Worm (Caenorhabditis elegans) whole organism, L2 larva: Measurements from ENCODE around the gene H01M10.1.
A peak's percentile ranks its signal among the peaks of the same experiment; 100 is the strongest.

Experiments used
- C34F6.9 ChIP-seq: fragments of 150-350 bp; optimal IDR thresholded peaks from 2 replicates; lab custom pipeline; 2014; ENCODE audit warnings: missing biosample characterization, missing genetic modification characterization
- F13H6.1 ChIP-seq: sonication (generic microtip); optimal IDR thresholded peaks from 2 replicates; lab custom pipeline; 2016; ENCODE audit warnings: missing genetic modification characterization, missing compliant biosample characterization
- R02D3.7 ChIP-seq: fragments of 150-350 bp; optimal IDR thresholded peaks from 2 replicates; lab custom pipeline; 2014; ENCODE audit warnings: missing biosample characterization, missing genetic modification characterization
- Y55F3AM.14 ChIP-seq: fragments of 200-800 bp; sonication (Bioruptor generic); optimal IDR thresholded peaks from 2 replicates; lab custom pipeline; 2018; ENCODE audit warnings: mild to moderate bottlenecking, missing genetic modification characterization, missing compliant biosample characterization
- alr-1 ChIP-seq: fragments of 150-350 bp; optimal IDR thresholded peaks from 2 replicates; lab custom pipeline; 2014; ENCODE audit warnings: missing biosample characterization, missing genetic modification characterization
- ama-1 ChIP-seq: fragments of 150-350 bp; optimal IDR thresholded peaks from 2 replicates; lab custom pipeline; 2018; ENCODE audit warnings: inconsistent platforms
- blmp-1 ChIP-seq: sonication (generic microtip); optimal IDR thresholded peaks from 2 replicates; lab custom pipeline; 2017; ENCODE audit warnings: missing genetic modification characterization, mild to moderate bottlenecking, missing compliant biosample characterization, antibody characterized with exemption, moderate library complexity; ENCODE audit not compliant: insufficient read depth
- ceh-16 ChIP-seq: fragments of 150-350 bp; optimal IDR thresholded peaks from 2 replicates; lab custom pipeline; 2014; ENCODE audit warnings: missing biosample characterization, missing genetic modification characterization
- crh-2 ChIP-seq: sonication (generic microtip); optimal IDR thresholded peaks from 2 replicates; lab custom pipeline; 2017; ENCODE audit warnings: missing biosample characterization, missing genetic modification characterization
- egl-27 ChIP-seq: sonication (generic microtip); optimal IDR thresholded peaks from 3 replicates; lab custom pipeline; 2017; ENCODE audit warnings: missing biosample characterization, missing genetic modification reagents, missing genetic modification characterization
- fos-1 ChIP-seq: fragments of 150-350 bp; optimal IDR thresholded peaks from 2 replicates; lab custom pipeline; 2014; ENCODE audit warnings: missing biosample characterization, missing genetic modification characterization
- gmeb-1 ChIP-seq: fragments of 150-350 bp; optimal IDR thresholded peaks from 2 replicates; lab custom pipeline; 2014; ENCODE audit warnings: missing biosample characterization, missing genetic modification characterization
- lin-13 ChIP-seq: fragments of 150-350 bp; optimal IDR thresholded peaks from 2 replicates; lab custom pipeline; 2014; ENCODE audit warnings: missing biosample characterization, missing genetic modification reagents, missing genetic modification characterization
- lin-39 ChIP-seq: fragments of 150-350 bp; optimal IDR thresholded peaks from 2 replicates; lab custom pipeline; 2014; ENCODE audit warnings: missing biosample characterization, missing genetic modification reagents, missing genetic modification characterization
- lsy-2 ChIP-seq, 2 experiments: fragments of 150-350 bp in 1 of 2; sonication (generic microtip) in 1 of 2; optimal IDR thresholded peaks; 2 replicates each; lab custom pipeline; 2014 to 2017; ENCODE audit warnings: missing biosample characterization in 2 of 2, missing genetic modification characterization in 2 of 2
- mdl-1 ChIP-seq, 2 experiments: fragments of 150-350 bp in 1 of 2; sonication (generic microtip) in 1 of 2; optimal IDR thresholded peaks; 2 replicates each; lab custom pipeline; 2017; ENCODE audit warnings: missing biosample characterization in 2 of 2, missing genetic modification characterization in 2 of 2
- nhr-10 ChIP-seq: sonication (generic microtip); optimal IDR thresholded peaks from 2 replicates; lab custom pipeline; 2017; ENCODE audit warnings: missing biosample characterization, missing genetic modification characterization
- nhr-11 ChIP-seq: fragments of 150-350 bp; optimal IDR thresholded peaks from 2 replicates; lab custom pipeline; 2014; ENCODE audit warnings: missing biosample characterization, missing genetic modification characterization
- nhr-12 ChIP-seq: fragments of 150-350 bp; optimal IDR thresholded peaks from 2 replicates; lab custom pipeline; 2014; ENCODE audit warnings: missing biosample characterization, missing genetic modification characterization
- nhr-129 ChIP-seq: fragments of 150-350 bp; optimal IDR thresholded peaks from 2 replicates; lab custom pipeline; 2014; ENCODE audit warnings: missing biosample characterization, missing genetic modification characterization
- nhr-23 ChIP-seq: fragments of 150-350 bp; optimal IDR thresholded peaks from 2 replicates; lab custom pipeline; 2014; ENCODE audit warnings: missing biosample characterization, missing genetic modification reagents, missing genetic modification characterization
- nhr-237 ChIP-seq: fragments of 150-350 bp; optimal IDR thresholded peaks from 2 replicates; lab custom pipeline; 2014; ENCODE audit warnings: missing biosample characterization, missing genetic modification characterization
- nhr-6 ChIP-seq: fragments of 150-350 bp; optimal IDR thresholded peaks from 2 replicates; lab custom pipeline; 2014; ENCODE audit warnings: missing biosample characterization, missing genetic modification characterization
- nhr-77 ChIP-seq: fragments of 150-350 bp; optimal IDR thresholded peaks from 2 replicates; lab custom pipeline; 2014; ENCODE audit warnings: missing biosample characterization, missing genetic modification characterization
- peb-1 ChIP-seq: fragments of 150-350 bp; optimal IDR thresholded peaks from 2 replicates; lab custom pipeline; 2014; ENCODE audit warnings: missing biosample characterization, missing genetic modification characterization
- sem-4 ChIP-seq: fragments of 150-350 bp; optimal IDR thresholded peaks from 2 replicates; lab custom pipeline; 2014; ENCODE audit warnings: missing biosample characterization, missing genetic modification reagents, missing genetic modification characterization
- skn-1 ChIP-seq: sonication (generic microtip); optimal IDR thresholded peaks from 2 replicates; lab custom pipeline; 2017; ENCODE audit warnings: missing biosample characterization, missing genetic modification characterization
- sma-3 ChIP-seq: sonication (generic microtip); optimal IDR thresholded peaks from 2 replicates; lab custom pipeline; 2016; ENCODE audit warnings: missing genetic modification reagents, missing genetic modification characterization, missing compliant biosample characterization
- sma-9 ChIP-seq, 2 experiments: fragments of 150-350 bp in 1 of 2; sonication (generic microtip) in 1 of 2; optimal IDR thresholded peaks; 2 replicates each; lab custom pipeline; 2014 to 2016; ENCODE audit warnings: missing genetic modification characterization in 2 of 2, mild to moderate bottlenecking in 1 of 2, missing biosample characterization in 1 of 2, missing compliant biosample characterization in 1 of 2, missing genetic modification reagents in 1 of 2, moderate library complexity in 1 of 2
- snpc-4 ChIP-seq: fragments of 150-350 bp; optimal IDR thresholded peaks from 2 replicates; lab custom pipeline; 2014; ENCODE audit warnings: missing biosample characterization, missing genetic modification characterization
- unc-39 ChIP-seq: fragments of 150-350 bp; optimal IDR thresholded peaks from 2 replicates; lab custom pipeline; 2014; ENCODE audit warnings: missing biosample characterization, missing genetic modification characterization
- unc-55 ChIP-seq: fragments of 150-350 bp; sonication (generic microtip); optimal IDR thresholded peaks from 3 replicates; lab custom pipeline; 2014; ENCODE audit warnings: missing biosample characterization, missing genetic modification reagents, missing genetic modification characterization
- unc-62 ChIP-seq: fragments of 150-350 bp; optimal IDR thresholded peaks from 2 replicates; lab custom pipeline; 2014; ENCODE audit warnings: missing biosample characterization, missing genetic modification reagents, missing genetic modification characterization
- zag-1 ChIP-seq: fragments of 150-350 bp; optimal IDR thresholded peaks from 2 replicates; lab custom pipeline; 2014; ENCODE audit warnings: missing biosample characterization, missing genetic modification characterization
- ztf-1 ChIP-seq: fragments of 200-800 bp; sonication (Bioruptor generic); conservative IDR thresholded peaks from 2 replicates; pipeline ENCODE4 v1.3.6; 2022; ENCODE audit warnings: missing genetic modification characterization, missing compliant biosample characterization
- ztf-11 ChIP-seq: sonication (generic microtip); optimal IDR thresholded peaks from 2 replicates; lab custom pipeline; 2017; ENCODE audit warnings: missing biosample characterization, missing genetic modification characterization
- ztf-4 ChIP-seq: fragments of 150-350 bp; optimal IDR thresholded peaks from 2 replicates; lab custom pipeline; 2014; ENCODE audit warnings: missing biosample characterization, missing genetic modification characterization

H01M10.1 gene

DNA sequence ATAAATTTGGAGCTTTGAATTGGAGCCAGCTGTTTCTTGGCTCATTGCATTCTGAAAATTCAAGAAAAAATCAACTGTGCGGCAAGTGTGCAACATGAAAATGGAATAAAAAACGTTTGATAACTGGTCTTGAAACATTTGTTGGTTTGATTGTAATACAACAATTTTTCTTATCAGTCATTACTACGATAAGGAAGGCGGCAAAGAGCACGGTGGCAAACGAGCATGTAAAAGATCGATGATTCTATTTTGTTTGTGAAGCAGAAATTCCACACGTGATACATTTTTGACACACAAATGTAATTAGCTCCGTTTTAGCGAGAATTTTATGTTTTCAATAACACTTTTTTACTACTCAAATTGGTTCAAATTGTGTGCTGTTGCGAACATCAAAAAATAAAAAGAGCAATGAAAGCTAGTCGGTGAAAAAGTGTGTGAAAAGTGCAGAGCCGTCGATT, at the start of gene H01M10.1:
Gene H01M10.1, minus strand, starts transcription at position 51 of the 458 bp plus-strand sequence.
- TF ChIP-seq sma-9 (GFP tag; optimal IDR thresholded peaks at IDR 0.05; lab: Kevin White, UChicago) = peak; percentile 66
- TF ChIP-seq sma-9 (tag; optimal IDR thresholded peaks at IDR 0.05; lab: Kevin White, UChicago) = no peak
- peak; percentile 76 for TF ChIP-seq fos-1 (tag; lab: Kevin White, UChicago)
- peak; percentile 21 for TF ChIP-seq F13H6.1 (tag; lab: Kevin White, UChicago)
- peak; percentile 66 for TF ChIP-seq crh-2 (tag; lab: Kevin White, UChicago)
- TF ChIP-seq lsy-2 (tag; optimal IDR thresholded peaks at IDR 0.05; lab: Kevin White, UChicago) = no peak
- no peak for TF ChIP-seq nhr-10 (tag; lab: Kevin White, UChicago)
- peak; percentile 45 for TF ChIP-seq gmeb-1 (tag; lab: Kevin White, UChicago)
- TF ChIP-seq, all 48 proteins: peak for 5

DNA sequence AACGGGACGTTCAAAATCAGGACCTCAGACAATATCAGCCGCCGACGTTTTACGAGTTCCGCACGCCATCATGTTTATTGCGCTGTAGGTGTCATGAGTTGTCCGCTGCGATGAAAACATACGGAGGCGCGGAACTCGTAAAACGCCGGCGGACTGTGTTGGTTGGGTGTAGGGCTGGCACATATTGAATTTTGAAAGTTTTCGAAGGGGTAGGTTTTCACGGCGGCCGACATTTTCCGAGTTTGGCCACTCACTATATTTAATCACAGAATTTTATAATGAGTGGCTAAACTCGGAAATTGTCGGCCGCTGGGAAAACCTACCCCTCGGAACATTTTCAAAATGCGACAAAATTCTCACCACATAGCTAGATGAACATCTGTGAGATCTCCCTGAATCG, 45.8 kb upstream of the H01M10.1 start:
- no peak for TF ChIP-seq nhr-6 (tag; lab: Kevin White, UChicago)
- TF ChIP-seq fos-1 (tag; lab: Kevin White, UChicago) = no peak
- no peak for TF ChIP-seq nhr-23
- TF ChIP-seq ama-1 (lab: Kevin White, UChicago) = no peak
- no peak for TF ChIP-seq zag-1 (tag; lab: Kevin White, UChicago)
- TF ChIP-seq lin-13 (GFP tag; lab: Kevin White, UChicago) = no peak
- no peak for TF ChIP-seq nhr-10 (tag; lab: Kevin White, UChicago)
- no peak for TF ChIP-seq sma-3 (GFP tag; lab: Kevin White, UChicago)
- no peak for TF ChIP-seq sma-9 (GFP tag; optimal IDR thresholded peaks at IDR 0.05; lab: Kevin White, UChicago)
- no peak for TF ChIP-seq sma-9 (tag; optimal IDR thresholded peaks at IDR 0.05; lab: Kevin White, UChicago)
- TF ChIP-seq unc-39 (tag; lab: Kevin White, UChicago) = no peak
- TF ChIP-seq nhr-77 (tag; lab: Kevin White, UChicago) = no peak
- no peak for TF ChIP-seq snpc-4 (tag; lab: Kevin White, UChicago)
- no peak for TF ChIP-seq ztf-1 (GFP tag; lab: Robert Waterston, UW)
- TF ChIP-seq nhr-237 (tag; lab: Kevin White, UChicago) = no peak
- TF ChIP-seq unc-62 (GFP tag; lab: Kevin White, UChicago) = no peak
- no peak for TF ChIP-seq C34F6.9 (tag; lab: Kevin White, UChicago)
- TF ChIP-seq blmp-1 (tag; lab: Kevin White, UChicago) = no peak

DNA sequence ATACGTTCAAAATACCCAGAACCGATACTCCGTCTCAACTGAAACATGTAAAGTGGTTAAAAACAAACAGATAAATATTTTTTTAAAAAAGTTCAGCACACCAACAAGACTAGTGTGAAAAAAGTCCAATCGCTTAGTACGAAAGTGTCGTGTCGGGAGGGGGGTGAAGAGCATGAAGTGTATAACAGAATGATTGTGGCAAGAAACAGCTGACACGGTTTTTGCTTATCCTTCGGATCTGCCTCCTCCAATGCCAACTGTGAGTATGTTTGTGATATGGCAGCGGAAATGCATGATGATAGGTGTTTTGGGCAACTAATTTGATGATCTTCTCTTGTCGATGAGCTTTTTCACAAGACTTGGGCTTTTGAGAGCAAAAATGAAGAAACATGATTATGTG, 39.9 kb upstream of the H01M10.1 start:
- TF ChIP-seq nhr-129 (tag; lab: Kevin White, UChicago) (peak; percentile 56), ztf-1 (GFP tag; lab: Robert Waterston, UW) (no peak), nhr-77 (tag; lab: Kevin White, UChicago) (no peak), lsy-2 (tag; optimal IDR thresholded peaks at IDR 0.05; lab: Kevin White, UChicago) (no peak)

DNA sequence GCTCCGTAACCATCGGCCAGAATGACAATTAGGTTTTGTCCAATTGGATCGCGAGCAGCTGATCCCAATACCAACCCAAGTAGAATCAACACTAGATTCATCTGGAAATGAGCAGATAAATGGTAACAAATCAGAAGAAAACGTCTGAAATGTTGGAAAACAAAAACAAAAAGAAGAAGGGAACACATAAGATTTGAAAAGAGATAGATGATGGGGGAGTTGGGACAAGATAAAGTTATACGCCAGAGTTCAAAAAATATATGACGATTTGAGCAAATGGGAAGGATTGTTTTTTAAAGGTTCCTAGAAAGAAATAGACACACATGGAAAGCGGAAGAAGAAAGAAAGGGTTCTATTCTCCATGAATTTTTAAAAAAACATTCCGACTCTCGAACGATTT, 35.3 kb upstream of the H01M10.1 start, which contains the start of gene T03G6.3:
Gene T03G6.3, minus strand, starts transcription at position 101 of the 400 bp plus-strand sequence.
- TF ChIP-seq sma-9 (GFP tag; optimal IDR thresholded peaks at IDR 0.05; lab: Kevin White, UChicago) (no peak), sma-9 (tag; optimal IDR thresholded peaks at IDR 0.05; lab: Kevin White, UChicago) (no peak), lsy-2 (tag; optimal IDR thresholded peaks at IDR 0.05; lab: Kevin White, UChicago) (no peak), R02D3.7 (no peak), sma-3 (GFP tag; lab: Kevin White, UChicago) (no peak), nhr-12 (tag; lab: Kevin White, UChicago) (no peak), ztf-11 (tag; lab: Kevin White, UChicago) (no peak), ztf-4 (tag; lab: Kevin White, UChicago) (no peak), unc-55 (no peak), fos-1 (tag; lab: Kevin White, UChicago) (no peak), lin-13 (GFP tag; lab: Kevin White, UChicago) (no peak), skn-1 (tag; lab: Kevin White, UChicago) (no peak), nhr-11 (no peak)

DNA sequence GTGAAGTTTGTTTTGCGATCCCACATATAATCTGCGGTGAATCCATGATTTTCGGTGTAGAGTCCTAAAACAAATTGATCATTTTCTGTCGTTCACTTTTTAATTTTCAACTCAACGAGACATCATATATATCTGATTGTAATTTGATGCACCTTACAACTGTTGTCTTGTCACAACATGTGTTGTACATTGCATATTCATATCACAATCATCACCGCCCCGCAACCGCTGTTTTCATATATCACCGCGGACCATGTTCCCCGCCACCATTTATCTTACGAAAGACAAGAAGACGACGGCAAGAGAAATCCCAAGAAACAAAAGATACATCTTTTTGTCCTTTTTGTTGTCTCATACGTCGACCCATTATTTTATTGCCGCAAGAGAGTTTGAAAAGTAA, 33.8 kb upstream of the H01M10.1 start:
- TF ChIP-seq nhr-11 (no peak), ceh-16 (no peak), zag-1 (tag; lab: Kevin White, UChicago) (no peak), sem-4 (no peak), ztf-11 (tag; lab: Kevin White, UChicago) (no peak), peb-1 (no peak), gmeb-1 (tag; lab: Kevin White, UChicago) (no peak), mdl-1 (tag; optimal IDR thresholded peaks at IDR 0.05; lab: Kevin White, UChicago) (no peak), ztf-1 (GFP tag; lab: Robert Waterston, UW) (no peak), alr-1 (no peak), egl-27 (no peak), F13H6.1 (tag; lab: Kevin White, UChicago) (no peak), lin-39 (tag; lab: Kevin White, UChicago) (no peak), Y55F3AM.14 (GFP tag; lab: Kevin White, UChicago) (no peak), nhr-129 (tag; lab: Kevin White, UChicago) (no peak)
